Worm (Caenorhabditis elegans): ENCODE data around the gene gpx-6.

gpx-6 gene

DNA sequence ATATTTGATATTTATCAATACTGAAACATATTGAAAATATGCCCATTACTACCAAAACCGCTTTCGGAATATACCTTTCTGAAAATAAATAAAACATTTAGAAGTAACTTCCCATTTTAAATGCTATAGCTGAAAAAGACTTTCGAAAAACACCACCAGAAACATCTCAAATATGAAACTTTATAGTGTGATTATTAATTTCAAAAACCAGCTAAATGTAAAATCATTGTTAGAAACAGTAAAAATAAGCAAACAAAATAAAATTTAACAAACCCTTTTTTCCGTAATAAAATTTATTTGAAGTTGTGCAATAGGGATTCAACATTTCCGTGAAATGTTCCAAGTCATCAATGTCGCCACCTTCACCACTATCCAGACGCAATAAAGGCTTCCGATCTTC, 46.0 kb downstream of the gpx-6 start, which contains the start of the genes K07H8.5 and K07H8.8:
Gene K07H8.5, plus strand, starts transcription at position 301 of the 400 bp plus-strand sequence.
Gene K07H8.8, minus strand, starts transcription at position 389 of the 400 bp plus-strand sequence.
- TF ChIP-seq elt-1 (tag; optimal IDR thresholded peaks at IDR 0.05) (no peak), blmp-1 (tag; optimal IDR thresholded peaks at IDR 0.05; ENCODE audit: insufficient read depth) (no peak), nhr-23 (tag; optimal IDR thresholded peaks at IDR 0.05) (no peak), nhr-21 (tag; optimal IDR thresholded peaks at IDR 0.05) (no peak), ztf-4 (tag; optimal IDR thresholded peaks at IDR 0.05) (no peak), dmd-4 (tag; optimal IDR thresholded peaks at IDR 0.05) (no peak), fos-1 (tag; optimal IDR thresholded peaks at IDR 0.05) (no peak), lin-39 (tag; optimal IDR thresholded peaks at IDR 0.05) (no peak), nhr-6 (tag; optimal IDR thresholded peaks at IDR 0.05) (no peak)
